Worm (Caenorhabditis elegans) whole organism, young adult: ENCODE results near the gene sre-30.

Experiments used
- F22D6.2 ChIP-seq: sonication (generic microtip); optimal IDR thresholded peaks from 2 replicates; lab custom pipeline; 2016; ENCODE audit warnings: mild to moderate bottlenecking, missing genetic modification characterization, missing compliant biosample characterization
- ama-1 ChIP-seq, 3 experiments: fragments of 150-350 bp in 1 of 3; sonication (generic microtip) in 2 of 3; optimal IDR thresholded peaks; 2 replicates each; lab custom pipeline; 2014 to 2018; ENCODE audit warnings: missing biosample characterization in 2 of 3, missing genetic modification characterization in 2 of 3, missing genetic modification reagents in 2 of 3
- attf-3 ChIP-seq: fragments of 200-800 bp; sonication (Bioruptor generic); conservative IDR thresholded peaks from 2 replicates; pipeline ENCODE4 v1.3.6; 2022; ENCODE audit warnings: missing genetic modification reagents, missing genetic modification characterization, missing compliant biosample characterization
- cebp-2 ChIP-seq: fragments of 200-800 bp; sonication (Bioruptor generic); IDR thresholded peaks from 2 replicates; pipeline ENCODE4 v1.3.6; 2022; ENCODE audit warnings: missing genetic modification characterization, missing compliant biosample characterization
- die-1 ChIP-seq: sonication (generic microtip); optimal IDR thresholded peaks from 2 replicates; lab custom pipeline; 2016; ENCODE audit warnings: missing genotype, mild to moderate bottlenecking, missing genetic modification characterization, missing compliant biosample characterization
- dpl-1 ChIP-seq: fragments of 150-350 bp; optimal IDR thresholded peaks from 2 replicates; lab custom pipeline; 2014; ENCODE audit warnings: missing biosample characterization, missing genetic modification reagents, missing genetic modification characterization
- efl-1 ChIP-seq: fragments of 150-350 bp; optimal IDR thresholded peaks from 2 replicates; lab custom pipeline; 2014; ENCODE audit warnings: missing biosample characterization, missing genetic modification reagents, missing genetic modification characterization
- hmg-20 ChIP-seq: fragments of 200-800 bp; sonication (Bioruptor generic); IDR thresholded peaks from 2 replicates; pipeline ENCODE4 v1.3.6; 2022; ENCODE audit warnings: missing genetic modification reagents, missing genetic modification characterization, missing compliant biosample characterization
- madf-6 ChIP-seq: fragments of 200-800 bp; sonication (Bioruptor generic); IDR thresholded peaks from 2 replicates; pipeline ENCODE4 v1.3.6; 2022; ENCODE audit warnings: missing genetic modification reagents, missing genetic modification characterization, missing compliant biosample characterization
- madf-8 ChIP-seq: fragments of 200-800 bp; sonication (Bioruptor generic); conservative IDR thresholded peaks from 2 replicates; pipeline ENCODE4 v1.3.6; 2022; ENCODE audit warnings: missing genetic modification reagents, missing genetic modification characterization, missing compliant biosample characterization
- snpc-4 ChIP-seq, 5 experiments: fragments of 150-350 bp in 1 of 5; sonication (generic microtip) in 4 of 5; optimal IDR thresholded peaks; 2 replicates each; lab custom pipeline; 2014 to 2018; ENCODE audit warnings: missing genetic modification characterization in 5 of 5, missing biosample characterization in 3 of 5, antibody characterized with exemption in 2 of 5, mild to moderate bottlenecking in 2 of 5, missing compliant biosample characterization in 2 of 5, missing genotype in 2 of 5, moderate library complexity in 2 of 5, missing genetic modification reagents in 1 of 5
- tlf-1 ChIP-seq: fragments of 200-800 bp; sonication (Bioruptor generic); optimal IDR thresholded peaks from 2 replicates; lab custom pipeline; 2018; ENCODE audit warnings: mild to moderate bottlenecking, missing genetic modification characterization, missing compliant biosample characterization
- xnd-1 ChIP-seq: sonication (generic microtip); optimal IDR thresholded peaks from 2 replicates; lab custom pipeline; 2016; ENCODE audit warnings: missing genotype, missing genetic modification reagents, missing genetic modification characterization, missing compliant biosample characterization

- TF ChIP-seq snpc-4 (GFP tag; optimal IDR thresholded peaks at IDR 0.05; lab: Kevin White, UChicago) (peak; percentile 41), snpc-4 (tag; optimal IDR thresholded peaks at IDR 0.05; lab: Kevin White, UChicago) (peak in 3 of 4 experiments; percentile 51 to 71 (median 61)), die-1 (tag; lab: Kevin White, UChicago) (no peak), madf-8 (no peak), hmg-20 (GFP tag; lab: Robert Waterston, UW) (no peak), dpl-1 (GFP tag; lab: Kevin White, UChicago) (no peak), madf-6 (GFP tag; lab: Robert Waterston, UW) (no peak), efl-1 (no peak), ama-1 (optimal IDR thresholded peaks at IDR 0.05; lab: Kevin White, UChicago) (no peak), ama-1 (GFP tag; optimal IDR thresholded peaks at IDR 0.05; lab: Kevin White, UChicago) (no peak), xnd-1 (tag; lab: Kevin White, UChicago) (no peak), tlf-1 (GFP tag; lab: Kevin White, UChicago) (no peak), attf-3 (no peak), cebp-2 (no peak), F22D6.2 (no peak)
Measured at ce11 chrII:12382625-12383562, 23.4 kb downstream of the sre-30 start, which contains the start of gene btb-14.
